Worm (Caenorhabditis elegans): Measurements from ENCODE around the gene col-166.

The col-166 gene

DNA sequence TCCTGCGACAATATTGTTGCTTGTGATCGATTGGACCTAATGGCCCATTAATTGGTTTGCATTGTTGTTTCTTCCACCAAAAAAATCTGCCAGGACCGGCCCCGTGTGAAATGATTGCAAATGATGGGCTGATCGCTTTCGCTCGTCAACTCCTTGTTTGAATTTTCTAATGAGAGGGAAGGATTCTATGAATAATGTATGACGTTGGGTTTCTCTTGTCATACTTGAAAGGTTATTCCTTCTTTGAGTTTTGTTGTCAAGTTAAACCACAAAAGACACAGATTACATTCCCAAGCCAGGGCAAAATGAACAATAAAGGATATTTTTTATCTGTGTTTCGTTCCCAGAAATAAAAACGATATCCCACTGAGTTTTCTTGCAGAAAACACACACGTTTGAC is 3.1 kb upstream of the col-166 start:
- TF ChIP-seq ama-1 (optimal IDR thresholded peaks at IDR 0.05) (no peak), hlh-6 (tag; optimal IDR thresholded peaks at IDR 0.05) (no peak), Y22D7AL.16 (tag; optimal IDR thresholded peaks at IDR 0.05) (no peak), dve-1 (tag; optimal IDR thresholded peaks at IDR 0.05) (no peak), C38D4.7 (GFP tag; optimal IDR thresholded peaks at IDR 0.05) (no peak), mec-3 (tag; optimal IDR thresholded peaks at IDR 0.05; ENCODE audit: borderline replicate concordance) (no peak), fax-1 (tag; optimal IDR thresholded peaks at IDR 0.05) (no peak), sox-2 (GFP tag; IDR thresholded peaks at IDR 0.05) (no peak), ceh-45 (GFP tag; IDR thresholded peaks at IDR 0.05) (no peak), nhr-232 (tag; optimal IDR thresholded peaks at IDR 0.05) (no peak), pax-1 (tag; optimal IDR thresholded peaks at IDR 0.05) (no peak), che-1 (tag; optimal IDR thresholded peaks at IDR 0.05) (no peak), hlh-15 (tag; optimal IDR thresholded peaks at IDR 0.05) (no peak), T23F11.4 (GFP tag; optimal IDR thresholded peaks at IDR 0.05) (no peak), hlh-8 (tag; optimal IDR thresholded peaks at IDR 0.05) (no peak)

ce11 chrX:6277252-6277651 is 2.6 kb upstream of the col-166 start:
- no peak for TF ChIP-seq ama-1 (optimal IDR thresholded peaks at IDR 0.05)
- no peak for TF ChIP-seq gmeb-2 (tag; optimal IDR thresholded peaks at IDR 0.05)
- TF ChIP-seq ahr-1 (tag; optimal IDR thresholded peaks at IDR 0.05), result no peak
- no peak for TF ChIP-seq fkh-10 (GFP tag; optimal IDR thresholded peaks at IDR 0.05)
- TF ChIP-seq syd-9 (tag; optimal IDR thresholded peaks at IDR 0.05), result no peak
- no peak for TF ChIP-seq ztf-16 (tag; optimal IDR thresholded peaks at IDR 0.05)
- no peak for TF ChIP-seq K09A11.1 (tag; optimal IDR thresholded peaks at IDR 0.05; ENCODE audit: insufficient read depth)
- TF ChIP-seq fax-1 (tag; optimal IDR thresholded peaks at IDR 0.05), result no peak
- no peak for TF ChIP-seq madf-2 (tag; optimal IDR thresholded peaks at IDR 0.05)
- TF ChIP-seq odd-2 (tag; optimal IDR thresholded peaks at IDR 0.05), result no peak
- no peak for TF ChIP-seq elt-2 (tag; optimal IDR thresholded peaks at IDR 0.05)
- no peak for TF ChIP-seq pqm-1 (tag; optimal IDR thresholded peaks at IDR 0.05)
- no peak for TF ChIP-seq ceh-6 (GFP tag; optimal IDR thresholded peaks at IDR 0.05)

DNA sequence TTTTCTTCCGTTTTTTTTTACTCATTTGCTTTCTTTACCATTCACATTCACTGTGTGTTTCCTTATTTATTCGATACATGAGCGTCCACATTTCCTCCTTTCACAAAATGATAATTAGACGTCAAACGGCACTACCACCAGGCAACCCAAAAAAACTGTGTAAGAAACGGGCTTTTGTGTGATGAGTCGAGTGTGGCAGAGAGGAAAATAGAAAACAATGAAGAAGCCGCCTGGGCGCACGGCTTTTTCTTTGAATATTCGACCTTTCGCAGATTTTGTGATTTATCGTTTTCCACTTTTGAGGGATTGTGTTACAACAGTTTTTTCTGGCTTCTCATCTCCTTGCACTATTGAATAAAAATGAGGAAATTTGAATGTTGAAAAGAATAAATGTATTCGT is 1.5 kb upstream of the col-166 start:
- TF ChIP-seq fkh-10 (GFP tag; optimal IDR thresholded peaks at IDR 0.05) (no peak), ceh-30 (tag; optimal IDR thresholded peaks at IDR 0.05) (no peak), eyg-1 (tag; optimal IDR thresholded peaks at IDR 0.05) (no peak), ceh-14 (tag; optimal IDR thresholded peaks at IDR 0.05) (no peak), C08G9.2 (tag; optimal IDR thresholded peaks at IDR 0.05) (no peak), syd-9 (tag; optimal IDR thresholded peaks at IDR 0.05) (no peak), hlh-30 (tag; optimal IDR thresholded peaks at IDR 0.05; ENCODE audit: insufficient read depth) (no peak), ceh-24 (tag; optimal IDR thresholded peaks at IDR 0.05) (no peak), pros-1 (tag; optimal IDR thresholded peaks at IDR 0.05) (no peak), pha-4 (tag; optimal IDR thresholded peaks at IDR 0.05) (no peak), ceh-45 (GFP tag; IDR thresholded peaks at IDR 0.05) (no peak), pag-3 (tag; optimal IDR thresholded peaks at IDR 0.05; ENCODE audit: borderline replicate concordance) (no peak), hlh-13 (GFP tag; optimal IDR thresholded peaks at IDR 0.05) (no peak), nfya-1 (tag; optimal IDR thresholded peaks at IDR 0.05) (no peak)

- no peak for TF ChIP-seq hlh-30 (tag; optimal IDR thresholded peaks at IDR 0.05; ENCODE audit: insufficient read depth)
- TF ChIP-seq ama-1 (optimal IDR thresholded peaks at IDR 0.05), result no peak
- no peak for TF ChIP-seq ttx-3 (tag; optimal IDR thresholded peaks at IDR 0.05)
- TF ChIP-seq C08G9.2 (tag; optimal IDR thresholded peaks at IDR 0.05), result no peak
- no peak for TF ChIP-seq F13H6.1 (tag; optimal IDR thresholded peaks at IDR 0.05)
- TF ChIP-seq fkh-10 (GFP tag; optimal IDR thresholded peaks at IDR 0.05), result no peak
- no peak for TF ChIP-seq pha-2 (tag; optimal IDR thresholded peaks at IDR 0.05)
- no peak for TF ChIP-seq lin-11 (tag; optimal IDR thresholded peaks at IDR 0.05)
- no peak for TF ChIP-seq T23F11.4 (GFP tag; optimal IDR thresholded peaks at IDR 0.05)
- TF ChIP-seq odd-2 (tag; optimal IDR thresholded peaks at IDR 0.05), result no peak
- no peak for TF ChIP-seq ceh-2 (tag; optimal IDR thresholded peaks at IDR 0.05)
- TF ChIP-seq K02D7.2 (tag; optimal IDR thresholded peaks at IDR 0.05), result no peak
- TF ChIP-seq dve-1 (tag; optimal IDR thresholded peaks at IDR 0.05), result no peak
- TF ChIP-seq fax-1 (tag; optimal IDR thresholded peaks at IDR 0.05), result no peak
- no peak for TF ChIP-seq unc-55 (GFP tag; optimal IDR thresholded peaks at IDR 0.05)
- TF ChIP-seq ceh-30 (tag; optimal IDR thresholded peaks at IDR 0.05), result no peak
- TF ChIP-seq ceh-24 (tag; optimal IDR thresholded peaks at IDR 0.05), result no peak
These were observed 1.2 kb downstream of the col-166 start for ce11 chrX:6280998-6281397.
